Fruit fly (Drosophila melanogaster): Measurements from ENCODE around the gene sty.

Gene sty

dm6 chr3L:3432656-3433344, 8.1 kb upstream of the sty start (continued):
- TF ChIP-seq CG17359 (tag; optimal IDR thresholded peaks at IDR 0.05) (peak; percentile 90), CG16863 (GFP tag; optimal IDR thresholded peaks at IDR 0.05) (no peak), ap (GFP tag; IDR thresholded peaks at IDR 0.05) (peak; percentile 80), eve (GFP tag; optimal IDR thresholded peaks at IDR 0.05) (peak in 1 of 2 experiments; percentile 89), Deaf1 (tag; optimal IDR thresholded peaks at IDR 0.05) (peak; percentile 59), Ravus (GFP tag; IDR thresholded peaks at IDR 0.05) (peak; percentile 76), Rx (GFP tag; IDR thresholded peaks at IDR 0.05) (peak; percentile 78), luna (GFP tag; optimal IDR thresholded peaks at IDR 0.05) (no peak), CG4282 (GFP tag; optimal IDR thresholded peaks at IDR 0.05) (no peak), vfl (GFP tag; optimal IDR thresholded peaks at IDR 0.05) (peak; percentile 24), lbe (GFP tag; optimal IDR thresholded peaks at IDR 0.05) (peak; percentile 73), kah (GFP tag; optimal IDR thresholded peaks at IDR 0.05) (peak; percentile 62), inv (GFP tag; IDR thresholded peaks at IDR 0.05; ENCODE audit: partially characterized antibody) (no peak), CG4424 (GFP tag; optimal IDR thresholded peaks at IDR 0.05) (peak; percentile 70), stwl (tag; optimal IDR thresholded peaks at IDR 0.05) (no peak), CG6175 (GFP tag; IDR thresholded peaks at IDR 0.05) (peak; percentile 36; the same call in 1 of the 3 replicates), CG5180 (GFP tag; optimal IDR thresholded peaks at IDR 0.05) (peak; percentile 76), Hmr (GFP tag; optimal IDR thresholded peaks at IDR 0.05) (peak; percentile 87), Mad (GFP tag; optimal IDR thresholded peaks at IDR 0.05) (peak; percentile 40), CG18619 (GFP tag; optimal IDR thresholded peaks at IDR 0.05) (peak; percentile 76), sens (GFP tag) (peak; percentile 92), CG9727 (GFP tag; optimal IDR thresholded peaks at IDR 0.05) (peak; percentile 82), gt (GFP tag; IDR thresholded peaks at IDR 0.05) (0 out of 2 replicates have a peak, but pooled peaks have one; percentile 35), CG12659 (GFP tag; optimal IDR thresholded peaks at IDR 0.05) (peak; percentile 89), CG31441 (GFP tag; IDR thresholded peaks at IDR 0.05) (peak; percentile 87), Atf-2 (GFP tag; optimal IDR thresholded peaks at IDR 0.05) (peak; percentile 4), gro (GFP tag; optimal IDR thresholded peaks at IDR 0.05) (peak; percentile 23), CG15269 (tag; optimal IDR thresholded peaks at IDR 0.05) (peak; percentile 90), CG10979 (tag; optimal IDR thresholded peaks at IDR 0.05) (peak; percentile 69), D19A (tag; optimal IDR thresholded peaks at IDR 0.05) (peak; percentile 73), CG8944 (GFP tag; optimal IDR thresholded peaks at IDR 0.05) (no peak), h (optimal IDR thresholded peaks at IDR 0.05) (no peak), hkb (optimal IDR thresholded peaks at IDR 0.05) (no peak), hkb (GFP tag; IDR thresholded peaks at IDR 0.05) (peak; percentile 92), CG30403 (GFP tag; optimal IDR thresholded peaks at IDR 0.05) (peak; percentile 81), CG13123 (GFP tag; optimal IDR thresholded peaks at IDR 0.05) (peak; percentile 28), jigr1 (GFP tag; IDR thresholded peaks at IDR 0.05) (no peak), CG6683 (GFP tag; optimal IDR thresholded peaks at IDR 0.05) (peak; percentile 64), her (GFP tag; optimal IDR thresholded peaks at IDR 0.05) (no peak), gfzf (GFP tag; optimal IDR thresholded peaks at IDR 0.05) (no peak), twi (tag; optimal IDR thresholded peaks at IDR 0.05) (peak; percentile 60), kay (GFP tag; optimal IDR thresholded peaks at IDR 0.05) (peak; percentile 58), CG8478 (optimal IDR thresholded peaks at IDR 0.05) (no peak), Camta (GFP tag; optimal IDR thresholded peaks at IDR 0.05) (peak; percentile 21), Dbx (GFP tag; IDR thresholded peaks at IDR 0.05) (peak; percentile 84), Trl (optimal IDR thresholded peaks at IDR 0.05) (no peak), Trl (GFP tag; optimal IDR thresholded peaks at IDR 0.05) (no peak), row (GFP tag; IDR thresholded peaks at IDR 0.05) (peak; percentile 94), CG4404 (GFP tag; IDR thresholded peaks at IDR 0.05) (peak; percentile 57), CG34224 (GFP tag; IDR thresholded peaks at IDR 0.05; ENCODE audit: partially characterized antibody) (no peak), oc (tag; optimal IDR thresholded peaks at IDR 0.05) (peak; percentile 81), pita (GFP tag; optimal IDR thresholded peaks at IDR 0.05) (no peak)
